Fruit fly (Drosophila melanogaster) whole organism, embryonic: ENCODE results near the gene CG10337.

Experiments
- ATbp ChIP-seq: fragments of 200-800 bp; sonication (Bioruptor generic); optimal IDR thresholded peaks from 2 replicates; lab custom pipeline; 2017; ENCODE audit warnings: missing biosample characterization, mild to moderate bottlenecking, missing genetic modification characterization, missing genetic modification reagents
- C15 ChIP-seq: fragments of 200-800 bp; sonication (Bioruptor generic); IDR thresholded peaks from 3 replicates; pipeline ENCODE4 v1.3.6; 2022; ENCODE audit warnings: missing biosample characterization, missing genetic modification characterization
- CG10147 ChIP-seq: fragments of 200-800 bp; sonication (Bioruptor generic); optimal IDR thresholded peaks from 2 replicates; lab custom pipeline; 2019; ENCODE audit warnings: missing biosample characterization, mild to moderate bottlenecking, missing genetic modification characterization, moderate library complexity
- CG10543 ChIP-seq: fragments of 200-800 bp; sonication (Bioruptor generic); optimal IDR thresholded peaks from 3 replicates; lab custom pipeline; 2017; ENCODE audit warnings: missing biosample characterization, mild to moderate bottlenecking, missing genetic modification characterization, moderate library complexity
- CG10959 ChIP-seq: fragments of 200-800 bp; sonication (Bioruptor generic); IDR thresholded peaks from 2 replicates; pipeline ENCODE4 v1.3.6; 2022; ENCODE audit warnings: missing biosample characterization, missing genetic modification characterization
- CG11456 ChIP-seq: fragments of 200-800 bp; sonication (Bioruptor generic); IDR thresholded peaks from 3 replicates; pipeline ENCODE4 v1.3.6; 2022; ENCODE audit warnings: missing biosample characterization, missing genetic modification characterization
- CG12071 ChIP-seq: fragments of 200-800 bp; sonication (Bioruptor generic); optimal IDR thresholded peaks from 3 replicates; lab custom pipeline; 2018; ENCODE audit warnings: missing biosample characterization, mild to moderate bottlenecking, missing genetic modification characterization
- CG1233 ChIP-seq: fragments of 200-800 bp; sonication (Bioruptor generic); optimal IDR thresholded peaks from 4 replicates; lab custom pipeline; 2018; ENCODE audit warnings: missing biosample characterization, mild to moderate bottlenecking, missing genetic modification characterization
- CG12391 ChIP-seq: fragments of 200-800 bp; sonication (Bioruptor generic); optimal IDR thresholded peaks from 3 replicates; lab custom pipeline; 2018; ENCODE audit warnings: missing biosample characterization, mild to moderate bottlenecking, missing genetic modification characterization, moderate library complexity
- CG14014 ChIP-seq: fragments of 200-800 bp; sonication (Bioruptor generic); IDR thresholded peaks from 2 replicates; pipeline ENCODE4 v1.3.6; 2022; ENCODE audit warnings: missing biosample characterization, missing genetic modification characterization
- CG15011 ChIP-seq: fragments of 200-800 bp; sonication (Bioruptor generic); optimal IDR thresholded peaks from 3 replicates; lab custom pipeline; 2018; ENCODE audit warnings: missing biosample characterization, mild to moderate bottlenecking, missing genetic modification characterization
- CG17359 ChIP-seq: fragments of 200-800 bp; sonication (Bioruptor generic); optimal IDR thresholded peaks from 3 replicates; lab custom pipeline; 2018; ENCODE audit warnings: missing biosample characterization, mild to moderate bottlenecking, missing genetic modification characterization, moderate library complexity
- CG17802 ChIP-seq: fragments of 200-800 bp; sonication (Bioruptor generic); optimal IDR thresholded peaks from 2 replicates; lab custom pipeline; 2018; ENCODE audit warnings: missing biosample characterization, mild to moderate bottlenecking, missing genetic modification characterization, moderate library complexity
- CG30431 ChIP-seq: fragments of 200-800 bp; sonication (Bioruptor generic); optimal IDR thresholded peaks from 2 replicates; lab custom pipeline; 2017; ENCODE audit warnings: missing biosample characterization, missing genetic modification characterization
- CG32532 ChIP-seq: fragments of 200-800 bp; sonication (Bioruptor generic); IDR thresholded peaks from 2 replicates; pipeline ENCODE4 v1.3.6; 2022; ENCODE audit warnings: missing biosample characterization, missing genetic modification characterization
- CG34422 ChIP-seq: fragments of 200-800 bp; sonication (Bioruptor generic); IDR thresholded peaks from 3 replicates; pipeline ENCODE4 v1.3.6; 2022; ENCODE audit warnings: missing biosample characterization, missing genetic modification characterization
- CG4404 ChIP-seq: fragments of 200-800 bp; sonication (Bioruptor generic); IDR thresholded peaks from 2 replicates; pipeline ENCODE4 v1.3.6; 2022; ENCODE audit warnings: missing biosample characterization, missing genetic modification characterization
- CG5245 ChIP-seq: fragments of 200-800 bp; sonication (Bioruptor generic); optimal IDR thresholded peaks from 3 replicates; lab custom pipeline; 2016; ENCODE audit warnings: missing biosample characterization, missing genetic modification characterization
- CG7839 ChIP-seq: fragments of 200-800 bp; sonication (Bioruptor generic); optimal IDR thresholded peaks from 3 replicates; lab custom pipeline; 2018; ENCODE audit warnings: missing biosample characterization, mild to moderate bottlenecking, missing genetic modification characterization, moderate library complexity
- CG9797 ChIP-seq: fragments of 200-800 bp; sonication (Bioruptor generic); optimal IDR thresholded peaks from 3 replicates; lab custom pipeline; 2018; ENCODE audit warnings: missing biosample characterization, mild to moderate bottlenecking, missing genetic modification characterization
- CHES-1-like ChIP-seq: fragments of 200-800 bp; sonication (Bioruptor generic); optimal IDR thresholded peaks from 2 replicates; lab custom pipeline; 2016; ENCODE audit warnings: missing biosample characterization, missing genetic modification characterization
- Dbx ChIP-seq: fragments of 200-800 bp; sonication (Bioruptor generic); IDR thresholded peaks from 3 replicates; pipeline ENCODE4 v1.3.6; 2022; ENCODE audit warnings: missing biosample characterization, missing genetic modification characterization
- Deaf1 ChIP-seq: fragments of 200-800 bp; optimal IDR thresholded peaks from 3 replicates; lab custom pipeline; 2019; ENCODE audit warnings: missing biosample characterization, mild to moderate bottlenecking, missing genetic modification characterization, moderate library complexity
- Eip74EF ChIP-seq, 2 experiments: fragments of 200-800 bp in 1 of 2; fragments of >200 bp in 1 of 2; sonication (Bioruptor generic) in 1 of 2; optimal IDR thresholded peaks; 2 replicates each; lab custom pipeline; 2017 to 2019; ENCODE audit warnings: missing biosample characterization in 2 of 2, missing genetic modification characterization in 2 of 2, mild to moderate bottlenecking in 1 of 2, moderate library complexity in 1 of 2
- HLHmδ ChIP-seq: fragments of 200-800 bp; sonication (Bioruptor generic); optimal IDR thresholded peaks from 2 replicates; lab custom pipeline; 2018; ENCODE audit warnings: missing biosample characterization, mild to moderate bottlenecking, missing genetic modification characterization, moderate library complexity
- Hand ChIP-seq: fragments of 200-800 bp; sonication (Bioruptor generic); optimal IDR thresholded peaks from 2 replicates; lab custom pipeline; 2017; ENCODE audit warnings: mild to moderate bottlenecking, missing biosample characterization, missing genetic modification reagents, missing genetic modification characterization
- Hey ChIP-seq: fragments of 200-800 bp; sonication (Bioruptor generic); optimal IDR thresholded peaks from 3 replicates; lab custom pipeline; 2018; ENCODE audit warnings: missing biosample characterization, mild to moderate bottlenecking, missing genetic modification characterization
- Hmx ChIP-seq: fragments of 200-800 bp; sonication (Bioruptor generic); optimal IDR thresholded peaks from 2 replicates; lab custom pipeline; 2016; ENCODE audit warnings: missing biosample characterization, missing genetic modification characterization
- Kr ChIP-seq: fragments of 200-800 bp; sonication (Bioruptor generic); optimal IDR thresholded peaks from 2 replicates; lab custom pipeline; 2017; ENCODE audit warnings: missing biosample characterization, mild to moderate bottlenecking, missing genetic modification characterization
- Mrtf ChIP-seq: fragments of 200-800 bp; sonication (Bioruptor generic); IDR thresholded peaks from 3 replicates; pipeline ENCODE4 v1.3.6; 2022; ENCODE audit warnings: missing biosample characterization, missing genetic modification characterization
- bbx ChIP-seq: fragments of 200-800 bp; sonication (Bioruptor generic); IDR thresholded peaks from 2 replicates; pipeline ENCODE4 v1.3.6; 2022; ENCODE audit warnings: missing biosample characterization, missing genetic modification characterization; ENCODE audit not compliant: partially characterized antibody
- bowl ChIP-seq: fragments of 200-800 bp; sonication (Bioruptor generic); IDR thresholded peaks from 2 replicates; pipeline ENCODE4 v1.3.6; 2022; ENCODE audit warnings: missing biosample characterization, missing genetic modification characterization
- cg ChIP-seq: fragments of 200-800 bp; sonication (Bioruptor generic); optimal IDR thresholded peaks from 3 replicates; lab custom pipeline; 2019; ENCODE audit warnings: missing biosample characterization, mild to moderate bottlenecking, missing genetic modification characterization, moderate library complexity
- chinmo ChIP-seq: fragments of 200-800 bp; sonication (Bioruptor generic); IDR thresholded peaks from 4 replicates; pipeline ENCODE4 v1.3.6; 2022; ENCODE audit warnings: missing biosample characterization, missing genetic modification characterization; ENCODE audit not compliant: partially characterized antibody
- crc ChIP-seq: fragments of 200-800 bp; sonication (Bioruptor generic); optimal IDR thresholded peaks from 2 replicates; lab custom pipeline; 2016; ENCODE audit warnings: missing biosample characterization, missing genetic modification characterization
- cwo ChIP-seq: fragments of 200-800 bp; sonication (Bioruptor generic); optimal IDR thresholded peaks from 3 replicates; lab custom pipeline; 2017; ENCODE audit warnings: missing biosample characterization, missing genetic modification characterization, mild to moderate bottlenecking, moderate library complexity, missing genetic modification reagents
- da ChIP-seq: fragments of 200-800 bp; sonication (Bioruptor generic); optimal IDR thresholded peaks from 2 replicates; lab custom pipeline; 2016; ENCODE audit warnings: missing biosample characterization, missing genetic modification characterization
- dan ChIP-seq: fragments of 200-800 bp; sonication (Bioruptor generic); IDR thresholded peaks from 2 replicates; pipeline ENCODE4 v1.3.6; 2022; ENCODE audit warnings: missing biosample characterization, missing genetic modification characterization
- dati ChIP-seq: fragments of 200-800 bp; sonication (Bioruptor generic); IDR thresholded peaks from 2 replicates; pipeline ENCODE4 v1.3.6; 2022; ENCODE audit warnings: missing biosample characterization, missing genetic modification characterization
- disco-r ChIP-seq: fragments of 200-800 bp; sonication (Bioruptor generic); optimal IDR thresholded peaks from 2 replicates; lab custom pipeline; 2016; ENCODE audit warnings: missing biosample characterization, missing genetic modification characterization
- dpn ChIP-seq, 2 experiments: fragments of 200-800 bp; sonication (Bioruptor generic); optimal IDR thresholded peaks; 3 replicates each; lab custom pipeline; 2016; ENCODE audit warnings: missing biosample characterization in 2 of 2, missing genetic modification characterization in 2 of 2
- gce ChIP-seq: fragments of 200-800 bp; sonication (Bioruptor generic); IDR thresholded peaks from 3 replicates; pipeline ENCODE4 v1.3.6; 2022; ENCODE audit warnings: missing biosample characterization, missing genetic modification characterization
- her ChIP-seq: fragments of 200-800 bp; sonication (Bioruptor generic); optimal IDR thresholded peaks from 2 replicates; lab custom pipeline; 2016; ENCODE audit warnings: missing biosample characterization, missing genetic modification characterization
- inv ChIP-seq: fragments of 200-800 bp; sonication (Bioruptor generic); IDR thresholded peaks from 2 replicates; pipeline ENCODE4 v1.3.6; 2022; ENCODE audit warnings: missing biosample characterization, missing genetic modification characterization; ENCODE audit not compliant: partially characterized antibody
- kay ChIP-seq: fragments of 200-800 bp; sonication (Bioruptor generic); optimal IDR thresholded peaks from 2 replicates; lab custom pipeline; 2016; ENCODE audit warnings: missing biosample characterization, missing genetic modification characterization
- lilli ChIP-seq: fragments of 200-800 bp; sonication (Bioruptor generic); optimal IDR thresholded peaks from 3 replicates; lab custom pipeline; 2016; ENCODE audit warnings: missing biosample characterization, missing genetic modification characterization
- phol ChIP-seq: fragments of 200-800 bp; sonication (Bioruptor generic); optimal IDR thresholded peaks from 3 replicates; lab custom pipeline; 2018; ENCODE audit warnings: missing biosample characterization, mild to moderate bottlenecking, missing genetic modification characterization, moderate library complexity
- repo ChIP-seq: fragments of 200-800 bp; sonication (Bioruptor generic); optimal IDR thresholded peaks from 2 replicates; lab custom pipeline; 2016; ENCODE audit warnings: missing biosample characterization, missing genetic modification characterization
- so ChIP-seq: fragments of 200-800 bp; sonication (Bioruptor generic); IDR thresholded peaks from 3 replicates; pipeline ENCODE4 v1.3.6; 2022; ENCODE audit warnings: missing biosample characterization, missing genetic modification characterization
- tin ChIP-seq: fragments of 200-800 bp; sonication (Bioruptor generic); optimal IDR thresholded peaks from 3 replicates; lab custom pipeline; 2016; ENCODE audit warnings: missing biosample characterization, missing genetic modification characterization
- vvl ChIP-seq: fragments of 200-800 bp; sonication (Bioruptor generic); IDR thresholded peaks from 2 replicates; pipeline ENCODE4 v1.3.6; 2022; ENCODE audit warnings: missing biosample characterization, missing genetic modification characterization

CG10337 gene

DNA sequence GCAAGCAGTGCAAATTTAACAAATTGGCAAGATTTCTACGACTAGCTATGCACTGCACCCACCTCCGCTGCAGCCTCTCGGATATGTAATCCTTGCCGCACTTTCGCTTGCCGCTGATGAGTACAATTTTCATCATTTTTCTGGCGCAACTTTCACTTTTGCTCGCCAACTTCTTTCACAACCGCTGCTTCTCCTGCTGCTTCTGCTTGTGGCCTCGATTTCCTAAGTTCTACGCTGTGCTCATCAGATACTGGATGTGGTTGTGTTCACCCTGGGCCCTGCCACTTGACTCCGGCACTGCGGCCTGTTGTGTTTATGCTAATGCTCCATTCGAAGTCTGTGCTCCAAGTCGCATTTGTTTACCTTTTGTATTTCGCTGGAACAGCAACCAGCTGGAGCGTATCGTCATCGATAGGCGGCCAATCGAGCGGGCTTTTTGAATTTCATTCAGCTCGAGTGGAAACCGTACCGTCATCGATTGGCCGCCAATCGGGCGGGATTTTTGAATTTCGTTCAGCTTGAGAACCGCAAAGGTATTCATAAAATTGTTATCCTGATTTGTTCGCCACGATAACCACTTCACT is 33.3 kb upstream of the CG10337 start, which contains the start of gene Pmvk (continued):
- TF ChIP-seq CG12391 (no peak), Deaf1 (tag; lab: Kevin White, UChicago) (no peak), dati (no peak), CG32532 (no peak), ATbp (GFP tag; lab: Kevin White, UChicago) (no peak), CG30431 (GFP tag; lab: Kevin White, UChicago) (no peak), dpn (GFP tag; optimal IDR thresholded peaks at IDR 0.05; lab: Kevin White, UChicago) (no peak), CG14014 (no peak), CG7839 (tag; lab: Kevin White, UChicago) (no peak), CG12071 (GFP tag; lab: Kevin White, UChicago) (no peak), C15 (GFP tag; lab: Robert Waterston, UW) (no peak), CG10959 (GFP tag; lab: Robert Waterston, UW) (no peak), inv (GFP tag; lab: Robert Waterston, UW) (peak; percentile 59), dan (GFP tag; lab: Robert Waterston, UW) (no peak), CG17802 (no peak), repo (GFP tag; lab: Kevin White, UChicago) (no peak), CG10543 (GFP tag; lab: Kevin White, UChicago) (no peak), CG17359 (no peak), Kr (GFP tag; lab: Kevin White, UChicago) (no peak), Mrtf (GFP tag; lab: Robert Waterston, UW) (no peak), bbx (GFP tag; lab: Robert Waterston, UW) (peak; percentile 94), CG9797 (GFP tag; lab: Kevin White, UChicago) (peak; percentile 45), kay (no peak), lilli (GFP tag; lab: Kevin White, UChicago) (no peak), HLHmδ (GFP tag; lab: Kevin White, UChicago) (no peak), disco-r (GFP tag; lab: Kevin White, UChicago) (no peak), Eip74EF (GFP tag; optimal IDR thresholded peaks at IDR 0.05; lab: Kevin White, UChicago) (no peak), vvl (GFP tag; lab: Robert Waterston, UW) (peak; percentile 52; the same call in 1 of the 2 replicates), CHES-1-like (GFP tag; lab: Kevin White, UChicago) (no peak), CG5245 (GFP tag; lab: Kevin White, UChicago) (no peak), phol (no peak), gce (GFP tag; lab: Robert Waterston, UW) (no peak), CG1233 (GFP tag; lab: Kevin White, UChicago) (no peak), cg (no peak), CG15011 (GFP tag; lab: Kevin White, UChicago) (no peak), CG34422 (GFP tag; lab: Robert Waterston, UW) (no peak), Hmx (GFP tag; lab: Kevin White, UChicago) (no peak), Hey (tag; lab: Kevin White, UChicago) (no peak), CG11456 (GFP tag; lab: Robert Waterston, UW) (no peak), so (GFP tag; lab: Robert Waterston, UW) (no peak), crc (GFP tag; lab: Kevin White, UChicago) (no peak), cwo (no peak), tin (GFP tag; lab: Kevin White, UChicago) (no peak), Hand (no peak), Dbx (GFP tag; lab: Robert Waterston, UW) (no peak), her (GFP tag; lab: Kevin White, UChicago) (no peak), chinmo (peak; percentile 92; the same call in 3 of the 4 replicates), bowl (no peak), CG4404 (GFP tag; lab: Robert Waterston, UW) (no peak), da (GFP tag; lab: Kevin White, UChicago) (no peak), CG10147 (no peak)
